Worm (Caenorhabditis elegans) whole organism, L4/young adult: ENCODE data around the gene ZK228.4.

Experiments
- W03F9.2 ChIP-seq: fragments of 150-350 bp; optimal IDR thresholded peaks from 2 replicates; lab custom pipeline; 2014; ENCODE audit warnings: missing biosample characterization, missing genetic modification characterization
- him-1 ChIP-seq: sonication (generic microtip); optimal IDR thresholded peaks from 2 replicates; lab custom pipeline; 2016; ENCODE audit warnings: missing genotype, missing genetic modification reagents, missing genetic modification characterization, missing compliant biosample characterization

ce11 chrV:18424471-18424870, 38.1 kb upstream of the ZK228.4 start, which contains the start of gene ZK262.4:
- TF ChIP-seq him-1 (tag; lab: Kevin White, UChicago) (no peak), W03F9.2 (tag; lab: Kevin White, UChicago) (no peak)
